Fruit fly (Drosophila melanogaster) whole organism, wandering third instar larva: ENCODE measurements around the gene dos.

ENCODE experiments used
- Abd-B ChIP-seq: fragments of >200 bp; optimal IDR thresholded peaks from 2 replicates; lab custom pipeline; 2017; ENCODE audit warnings: missing biosample characterization, missing genetic modification characterization
- CG32264 ChIP-seq: fragments of 200-800 bp; sonication (Bioruptor generic); optimal IDR thresholded peaks from 2 replicates; lab custom pipeline; 2016; ENCODE audit warnings: missing biosample characterization, missing genetic modification characterization
- Hr78 ChIP-seq: fragments of >200 bp; optimal IDR thresholded peaks from 2 replicates; lab custom pipeline; 2017; ENCODE audit warnings: missing biosample characterization, missing genetic modification characterization
- Myc ChIP-seq: fragments of >200 bp; optimal IDR thresholded peaks from 2 replicates; lab custom pipeline; 2017
- lola ChIP-seq: fragments of >200 bp; optimal IDR thresholded peaks from 2 replicates; lab custom pipeline; 2017; ENCODE audit warnings: missing biosample characterization, missing genetic modification characterization
- pan ChIP-seq: fragments of >200 bp; optimal IDR thresholded peaks from 2 replicates; lab custom pipeline; 2017
- psq ChIP-seq: fragments of 200-800 bp; sonication (Bioruptor generic); optimal IDR thresholded peaks from 3 replicates; lab custom pipeline; 2017; ENCODE audit warnings: missing biosample characterization, mild to moderate bottlenecking, missing genetic modification characterization, moderate library complexity
- usp ChIP-seq: fragments of >200 bp; optimal IDR thresholded peaks from 2 replicates; lab custom pipeline; 2017; ENCODE audit warnings: missing biosample characterization, missing genetic modification characterization

DNA sequence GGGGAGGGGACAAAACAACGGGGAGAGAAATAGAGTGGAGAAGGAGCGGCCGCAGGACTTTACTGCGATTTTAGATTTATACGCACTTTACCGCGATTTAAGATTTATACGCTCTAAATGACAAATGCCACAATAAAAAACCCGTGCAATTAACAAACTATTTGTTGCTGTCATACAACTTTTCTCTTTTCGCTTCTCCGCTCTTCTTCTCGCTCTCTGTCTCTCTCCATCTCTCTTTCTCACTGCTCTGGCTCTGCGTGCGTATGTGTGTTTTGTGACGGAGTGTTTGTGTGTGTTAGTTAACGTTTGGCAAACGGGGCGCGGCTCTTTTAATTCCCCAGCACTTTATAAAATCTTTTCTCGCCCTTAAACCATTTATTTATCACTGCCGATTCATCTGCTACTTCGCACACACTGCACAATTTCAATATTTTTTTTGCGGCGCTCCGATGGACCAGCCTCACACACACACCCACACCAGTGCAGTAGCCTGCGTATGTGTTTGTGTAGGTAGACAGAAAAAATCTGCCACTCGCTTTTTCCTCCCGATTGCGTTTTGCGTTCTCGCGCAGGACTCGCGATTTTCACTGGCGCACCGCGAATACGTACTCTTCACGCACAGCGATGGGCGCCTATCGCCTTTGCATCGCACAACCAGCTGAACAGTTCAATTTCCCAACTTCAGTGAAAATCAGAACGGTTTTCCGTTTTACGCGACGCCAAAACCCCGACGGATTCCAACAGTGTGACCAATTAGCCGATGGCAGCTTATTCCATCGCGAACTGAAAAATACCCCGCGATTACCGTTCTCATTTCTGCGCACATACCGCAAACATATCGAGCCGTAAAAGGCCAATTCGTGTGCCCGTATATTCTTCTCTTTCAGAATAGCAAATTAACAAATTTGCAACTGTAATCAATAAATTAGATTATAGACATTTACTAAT is 3.1 kb upstream of the dos start, which contains the start of gene msn:
- TF ChIP-seq psq (GFP tag; lab: Kevin White, UChicago) (peak; percentile 59), Myc (lab: Kevin White, UChicago) (no peak), CG32264 (GFP tag; lab: Kevin White, UChicago) (no peak), Hr78 (no peak), pan (lab: Kevin White, UChicago) (no peak), Abd-B (GFP tag; lab: Kevin White, UChicago) (no peak), lola (GFP tag; lab: Kevin White, UChicago) (peak; percentile 31), usp (no peak)
